Fruit fly (Drosophila melanogaster) whole organism, embryonic: ENCODE measurements around the gene Gr28a.

Source experiments
- ATbp ChIP-seq: fragments of 200-800 bp; sonication (Bioruptor generic); optimal IDR thresholded peaks from 2 replicates; lab custom pipeline; 2017; ENCODE audit warnings: missing biosample characterization, mild to moderate bottlenecking, missing genetic modification characterization, missing genetic modification reagents
- Ada2b ChIP-seq: fragments of 200-800 bp; sonication (Bioruptor generic); IDR thresholded peaks from 2 replicates; pipeline ENCODE4 v1.3.6; 2022; ENCODE audit warnings: missing biosample characterization, missing genetic modification characterization
- CG10209 ChIP-seq: fragments of 200-800 bp; sonication (Bioruptor generic); optimal IDR thresholded peaks from 3 replicates; lab custom pipeline; 2017; ENCODE audit warnings: missing biosample characterization, mild to moderate bottlenecking, missing genetic modification characterization, missing genetic modification reagents
- CG12219 ChIP-seq: fragments of 200-800 bp; sonication (Bioruptor generic); optimal IDR thresholded peaks from 3 replicates; lab custom pipeline; 2018; ENCODE audit warnings: missing biosample characterization, mild to moderate bottlenecking, missing genetic modification characterization
- CG12942 ChIP-seq: fragments of 200-800 bp; sonication (Bioruptor generic); optimal IDR thresholded peaks from 3 replicates; lab custom pipeline; 2016; ENCODE audit warnings: missing biosample characterization, missing genetic modification characterization
- CG14441 ChIP-seq: fragments of 200-800 bp; sonication (Bioruptor generic); IDR thresholded peaks from 2 replicates; pipeline ENCODE4 v1.3.6; 2022; ENCODE audit warnings: missing biosample characterization, missing genetic modification characterization
- CG14710 ChIP-seq: fragments of 200-800 bp; sonication (Bioruptor generic); optimal IDR thresholded peaks from 3 replicates; lab custom pipeline; 2019; ENCODE audit warnings: missing biosample characterization, mild to moderate bottlenecking, missing genetic modification characterization, moderate library complexity
- CG1529 ChIP-seq: fragments of 200-800 bp; sonication (Bioruptor generic); optimal IDR thresholded peaks from 3 replicates; lab custom pipeline; 2018; ENCODE audit warnings: missing biosample characterization, missing genetic modification characterization
- CG15601 ChIP-seq: fragments of 200-800 bp; sonication (Bioruptor generic); optimal IDR thresholded peaks from 3 replicates; lab custom pipeline; 2019; ENCODE audit warnings: missing biosample characterization, mild to moderate bottlenecking, missing genetic modification characterization, moderate library complexity
- CG15696 ChIP-seq: fragments of 200-800 bp; sonication (Bioruptor generic); optimal IDR thresholded peaks from 2 replicates; lab custom pipeline; 2019; ENCODE audit warnings: missing biosample characterization, mild to moderate bottlenecking, missing genetic modification characterization, moderate library complexity
- CG2202 ChIP-seq: fragments of 200-800 bp; sonication (Bioruptor generic); optimal IDR thresholded peaks from 2 replicates; lab custom pipeline; 2018; ENCODE audit warnings: missing biosample characterization, mild to moderate bottlenecking, missing genetic modification characterization
- CG3726 ChIP-seq: fragments of 200-800 bp; sonication (Bioruptor generic); IDR thresholded peaks from 3 replicates; pipeline ENCODE4, ENCODE4 v1.3.6; 2022; ENCODE audit warnings: missing biosample characterization, missing genetic modification characterization
- CG5953 ChIP-seq: fragments of 200-800 bp; sonication (Bioruptor generic); IDR thresholded peaks from 2 replicates; pipeline ENCODE4 v1.3.6; 2022; ENCODE audit warnings: missing biosample characterization, missing genetic modification characterization
- CG6254 ChIP-seq: fragments of 200-800 bp; sonication (Bioruptor generic); optimal IDR thresholded peaks from 3 replicates; lab custom pipeline; 2017; ENCODE audit warnings: mild to moderate bottlenecking, missing biosample characterization, missing genetic modification reagents, missing genetic modification characterization
- CG7357 ChIP-seq: fragments of 200-800 bp; sonication (Bioruptor generic); IDR thresholded peaks from 3 replicates; pipeline ENCODE4 v1.3.6; 2022; ENCODE audit warnings: missing biosample characterization, missing genetic modification characterization
- CG7745 ChIP-seq: fragments of 200-800 bp; sonication (Bioruptor generic); optimal IDR thresholded peaks from 2 replicates; lab custom pipeline; 2018; ENCODE audit warnings: missing biosample characterization, mild to moderate bottlenecking, missing genetic modification characterization, moderate library complexity
- CG7987 ChIP-seq: fragments of 200-800 bp; sonication (Bioruptor generic); optimal IDR thresholded peaks from 2 replicates; lab custom pipeline; 2018; ENCODE audit warnings: missing biosample characterization, mild to moderate bottlenecking, missing genetic modification characterization, moderate library complexity
- CG9215 ChIP-seq: fragments of 200-800 bp; sonication (Bioruptor generic); IDR thresholded peaks from 2 replicates; pipeline ENCODE4 v1.3.6; 2022; ENCODE audit warnings: missing biosample characterization, missing genetic modification characterization
- Dek ChIP-seq: fragments of 200-800 bp; sonication (Bioruptor generic); optimal IDR thresholded peaks from 3 replicates; lab custom pipeline; 2019; ENCODE audit warnings: missing biosample characterization, mild to moderate bottlenecking, missing genetic modification characterization, moderate library complexity
- Doc3 ChIP-seq: fragments of 200-800 bp; sonication (Bioruptor generic); IDR thresholded peaks from 3 replicates; pipeline ENCODE4 v1.3.6; 2022; ENCODE audit warnings: missing biosample characterization, missing genetic modification characterization; ENCODE audit not compliant: partially characterized antibody
- Drgx ChIP-seq: fragments of 200-800 bp; sonication (Bioruptor generic); IDR thresholded peaks from 2 replicates; pipeline ENCODE4 v1.3.6; 2022; ENCODE audit warnings: missing biosample characterization, missing genetic modification characterization
- Fer3 ChIP-seq: fragments of 200-800 bp; sonication (Bioruptor generic); optimal IDR thresholded peaks from 2 replicates; lab custom pipeline; 2018; ENCODE audit warnings: missing biosample characterization, mild to moderate bottlenecking, missing genetic modification characterization, moderate library complexity
- HLH54F ChIP-seq: fragments of 200-800 bp; sonication (Bioruptor generic); optimal IDR thresholded peaks from 3 replicates; lab custom pipeline; 2016; ENCODE audit warnings: missing biosample characterization, missing genetic modification characterization
- Hr78 ChIP-seq, 2 experiments: fragments of 200-800 bp in 1 of 2; fragments of >200 bp in 1 of 2; sonication (Bioruptor generic) in 1 of 2; optimal IDR thresholded peaks; 2 replicates each; lab custom pipeline; 2017 to 2019; ENCODE audit warnings: missing biosample characterization in 2 of 2, missing genetic modification characterization in 2 of 2, mild to moderate bottlenecking in 1 of 2, moderate library complexity in 1 of 2
- Lpt ChIP-seq: fragments of >200 bp; optimal IDR thresholded peaks from 2 replicates; lab custom pipeline; 2018; ENCODE audit warnings: missing biosample characterization, missing genetic modification characterization
- Side ChIP-seq: fragments of 200-800 bp; sonication (Bioruptor generic); optimal IDR thresholded peaks from 2 replicates; lab custom pipeline; 2016; ENCODE audit warnings: missing biosample characterization, missing genetic modification characterization
- Six4 ChIP-seq: fragments of 200-800 bp; sonication (Bioruptor generic); optimal IDR thresholded peaks from 2 replicates; lab custom pipeline; 2016; ENCODE audit warnings: missing biosample characterization, missing genetic modification characterization
- Vsx1 ChIP-seq: fragments of 200-800 bp; sonication (Bioruptor generic); optimal IDR thresholded peaks from 2 replicates; lab custom pipeline; 2017; ENCODE audit warnings: missing biosample characterization, mild to moderate bottlenecking, missing genetic modification characterization, missing genetic modification reagents
- ato ChIP-seq: fragments of 200-800 bp; sonication (Bioruptor generic); IDR thresholded peaks from 2 replicates; pipeline ENCODE4 v1.3.6; 2022; ENCODE audit warnings: missing biosample characterization, missing genetic modification characterization; ENCODE audit not compliant: partially characterized antibody
- chinmo ChIP-seq: fragments of 200-800 bp; sonication (Bioruptor generic); IDR thresholded peaks from 4 replicates; pipeline ENCODE4 v1.3.6; 2022; ENCODE audit warnings: missing biosample characterization, missing genetic modification characterization; ENCODE audit not compliant: partially characterized antibody
- dpn ChIP-seq, 2 experiments: fragments of 200-800 bp; sonication (Bioruptor generic); optimal IDR thresholded peaks; 3 replicates each; lab custom pipeline; 2016; ENCODE audit warnings: missing biosample characterization in 2 of 2, missing genetic modification characterization in 2 of 2
- eve ChIP-seq, 2 experiments: fragments of >200 bp; optimal IDR thresholded peaks; 2 replicates each; lab custom pipeline; 2017; ENCODE audit warnings: missing biosample characterization in 2 of 2, missing genetic modification characterization in 2 of 2
- ewg ChIP-seq: fragments of 200-800 bp; sonication (Bioruptor generic); optimal IDR thresholded peaks from 3 replicates; lab custom pipeline; 2017; ENCODE audit warnings: mild to moderate bottlenecking, missing biosample characterization, missing genetic modification reagents, missing genetic modification characterization
- fu2 ChIP-seq: fragments of 200-800 bp; sonication (Bioruptor generic); optimal IDR thresholded peaks from 2 replicates; lab custom pipeline; 2016; ENCODE audit warnings: missing biosample characterization, missing genetic modification characterization
- gcm2 ChIP-seq: fragments of 200-800 bp; sonication (Bioruptor generic); optimal IDR thresholded peaks from 2 replicates; lab custom pipeline; 2016; ENCODE audit warnings: missing biosample characterization, missing genetic modification characterization
- h ChIP-seq: fragments of >200 bp; optimal IDR thresholded peaks from 2 replicates; lab custom pipeline; 2017
- hb ChIP-seq: fragments of 200-800 bp; sonication (Bioruptor generic); IDR thresholded peaks from 3 replicates; pipeline ENCODE4 v1.3.6; 2022; ENCODE audit warnings: missing biosample characterization, missing genetic modification characterization; ENCODE audit not compliant: partially characterized antibody
- hkb ChIP-seq, 2 experiments: fragments of 200-800 bp in 1 of 2; fragments of >200 bp in 1 of 2; sonication (Bioruptor generic) in 1 of 2; IDR thresholded peaks in 1 of 2; optimal IDR thresholded peaks in 1 of 2; 2 replicates each; pipeline versions ENCODE4 v1.3.6 to Lab custom; 2017 to 2022; ENCODE audit warnings: missing biosample characterization in 1 of 2, missing genetic modification characterization in 1 of 2
- klu ChIP-seq: fragments of 200-800 bp; sonication (Bioruptor generic); IDR thresholded peaks from 2 replicates; pipeline ENCODE4 v1.3.6; 2022; ENCODE audit warnings: missing biosample characterization, missing genetic modification characterization
- kni ChIP-seq: fragments of 200-800 bp; sonication (Bioruptor generic); optimal IDR thresholded peaks from 3 replicates; lab custom pipeline; 2017; ENCODE audit warnings: mild to moderate bottlenecking, missing biosample characterization, missing genetic modification reagents, missing genetic modification characterization
- lab ChIP-seq: fragments of 200-800 bp; sonication (Bioruptor generic); optimal IDR thresholded peaks from 3 replicates; lab custom pipeline; 2017; ENCODE audit warnings: missing biosample characterization, missing genetic modification characterization, mild to moderate bottlenecking, moderate library complexity, missing genetic modification reagents
- nmo ChIP-seq: fragments of 200-800 bp; sonication (Bioruptor generic); optimal IDR thresholded peaks from 2 replicates; lab custom pipeline; 2018; ENCODE audit warnings: missing biosample characterization, mild to moderate bottlenecking, missing genetic modification characterization, moderate library complexity
- phol ChIP-seq: fragments of 200-800 bp; sonication (Bioruptor generic); optimal IDR thresholded peaks from 3 replicates; lab custom pipeline; 2018; ENCODE audit warnings: missing biosample characterization, mild to moderate bottlenecking, missing genetic modification characterization, moderate library complexity
- pzg ChIP-seq: fragments of 200-800 bp; sonication (Bioruptor generic); optimal IDR thresholded peaks from 3 replicates; lab custom pipeline; 2018; ENCODE audit warnings: missing biosample characterization, mild to moderate bottlenecking, missing genetic modification characterization, moderate library complexity
- sens ChIP-seq: fragments of 200-800 bp; sonication (Bioruptor generic); peaks from one replicate; lab custom pipeline; 2016; ENCODE audit warnings: missing biosample characterization, missing genetic modification characterization
- sima ChIP-seq: fragments of 200-800 bp; sonication (Bioruptor generic); optimal IDR thresholded peaks from 2 replicates; lab custom pipeline; 2016; ENCODE audit warnings: missing biosample characterization, missing genetic modification characterization
- sna ChIP-seq: fragments of 200-800 bp; sonication (Bioruptor generic); IDR thresholded peaks from 2 replicates; pipeline ENCODE4 v1.3.6; 2022; ENCODE audit warnings: missing biosample characterization, missing genetic modification characterization; ENCODE audit not compliant: partially characterized antibody

Gr28a gene

DNA sequence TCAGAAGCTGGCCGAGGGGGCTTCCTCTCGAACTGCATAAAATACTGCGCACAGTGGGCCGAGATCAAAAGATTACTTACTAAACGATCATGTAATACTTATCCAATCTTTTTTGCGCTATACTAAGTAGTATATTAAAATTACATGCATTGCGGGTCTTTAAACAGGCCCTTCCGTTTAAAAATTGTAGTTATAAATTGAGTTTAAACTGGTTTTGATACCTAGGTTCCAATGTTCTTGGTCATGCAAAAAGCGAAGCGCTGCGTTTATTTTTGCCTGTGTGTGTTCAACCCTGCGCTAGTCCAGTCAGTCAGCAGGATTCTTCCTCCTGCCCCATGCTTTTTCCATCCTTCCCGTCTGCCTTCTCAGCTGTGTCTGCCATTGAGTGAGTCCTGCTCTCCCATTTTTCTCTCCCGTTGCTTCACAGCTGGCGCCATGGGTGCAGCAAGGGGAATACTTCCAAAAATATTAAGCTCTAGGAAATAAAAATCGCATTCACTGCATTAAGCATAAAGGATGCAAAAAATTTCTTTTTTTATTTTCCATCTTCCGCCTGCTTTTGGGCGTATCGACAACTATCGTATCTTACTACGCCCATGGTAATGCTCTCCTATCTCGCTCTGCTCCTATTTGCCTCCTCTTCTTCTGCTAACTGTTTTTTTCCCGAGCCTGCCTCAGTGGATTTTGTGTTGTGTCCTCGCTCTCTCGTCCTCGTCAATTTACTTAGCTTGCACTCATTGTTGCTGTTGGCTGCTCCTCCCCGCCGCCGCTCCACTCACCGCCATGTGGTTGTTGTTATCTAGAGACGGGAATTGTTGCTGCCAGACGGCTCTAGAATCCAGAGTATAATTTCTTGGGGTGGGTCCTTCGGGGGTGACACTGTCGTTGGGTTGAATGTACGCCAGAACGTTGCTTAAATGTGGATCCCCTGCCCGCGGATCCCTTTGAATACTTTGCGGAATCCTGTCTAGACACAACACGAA, 33.4 kb downstream of the Gr28a start (continued):
- TF ChIP-seq Drgx (peak; percentile 71), Ada2b (GFP tag; lab: Robert Waterston, UW) (peak; percentile 70), lab (GFP tag; lab: Kevin White, UChicago) (peak; percentile 87), hb (no peak), eve (GFP tag; optimal IDR thresholded peaks at IDR 0.05; lab: Kevin White, UChicago) (peak in 1 of 2 experiments; percentile 7), CG9215 (GFP tag; lab: Robert Waterston, UW) (peak; percentile 71), dpn (GFP tag; optimal IDR thresholded peaks at IDR 0.05; lab: Kevin White, UChicago) (peak; percentile 30 to 63), Six4 (peak; percentile 41), pzg (GFP tag; lab: Kevin White, UChicago) (no peak), CG14441 (GFP tag; lab: Robert Waterston, UW) (peak; percentile 53), h (lab: Kevin White, UChicago) (no peak), CG2202 (tag; lab: Kevin White, UChicago) (no peak), Side (peak; percentile 62), CG12219 (GFP tag; lab: Kevin White, UChicago) (peak; percentile 30), phol (no peak), Doc3 (GFP tag; lab: Robert Waterston, UW) (no peak), ewg (GFP tag; lab: Kevin White, UChicago) (no peak), klu (GFP tag; lab: Robert Waterston, UW) (peak; percentile 74), ato (GFP tag; lab: Robert Waterston, UW) (no peak), ATbp (peak; percentile 57), CG15696 (tag; lab: Kevin White, UChicago) (no peak), sna (GFP tag; lab: Robert Waterston, UW) (no peak), CG3726 (no peak), Dek (tag; lab: Kevin White, UChicago) (peak; percentile 68), Lpt (GFP tag; lab: Kevin White, UChicago) (no peak), chinmo (GFP tag; lab: Robert Waterston, UW) (no peak), Hr78 (GFP tag; optimal IDR thresholded peaks at IDR 0.05; lab: Kevin White, UChicago) (no peak), gcm2 (GFP tag; lab: Kevin White, UChicago) (peak; percentile 14), sima (GFP tag; lab: Kevin White, UChicago) (peak; percentile 26), CG14710 (tag; lab: Kevin White, UChicago) (peak; percentile 8), CG15601 (no peak), CG10209 (peak; percentile 52), Fer3 (tag; lab: Kevin White, UChicago) (peak; percentile 71), hkb (optimal IDR thresholded peaks at IDR 0.05; lab: Kevin White, UChicago) (no peak), hkb (GFP tag; IDR thresholded peaks at IDR 0.05; lab: Robert Waterston, UW) (peak; percentile 60), Vsx1 (GFP tag; lab: Kevin White, UChicago) (no peak), CG1529 (GFP tag; lab: Kevin White, UChicago) (peak; percentile 10), HLH54F (GFP tag; lab: Kevin White, UChicago) (peak; percentile 81), CG12942 (GFP tag; lab: Kevin White, UChicago) (peak; percentile 19), sens (peak; percentile 90), nmo (peak; percentile 16), CG7987 (GFP tag; lab: Kevin White, UChicago) (no peak), CG6254 (GFP tag; lab: Kevin White, UChicago) (no peak), kni (GFP tag; lab: Kevin White, UChicago) (no peak), CG7357 (peak; percentile 65; the same call in 2 of the 3 replicates), fu2 (GFP tag; lab: Kevin White, UChicago) (peak; percentile 65), CG5953 (GFP tag; lab: Robert Waterston, UW) (peak; percentile 57; the same call in 1 of the 2 replicates), CG7745 (tag; lab: Kevin White, UChicago) (no peak)
